Fruit fly (Drosophila melanogaster) whole organism, embryonic: ENCODE data around the gene Pdhb.

Experiments
- Adf1 ChIP-seq: fragments of 200-800 bp; sonication (Bioruptor generic); IDR thresholded peaks from 2 replicates; pipeline ENCODE4 v1.3.6; 2022; ENCODE audit warnings: missing biosample characterization, missing genetic modification characterization
- BEAF-32 ChIP-seq: fragments of 200-800 bp; sonication (Bioruptor generic); optimal IDR thresholded peaks from 3 replicates; lab custom pipeline; 2017; ENCODE audit warnings: missing biosample characterization, missing genetic modification characterization, mild to moderate bottlenecking, moderate library complexity, missing genetic modification reagents
- CG11247 ChIP-seq: fragments of 200-800 bp; sonication (Bioruptor generic); IDR thresholded peaks from 2 replicates; pipeline ENCODE4 v1.3.6; 2022; ENCODE audit warnings: missing biosample characterization, missing genetic modification characterization
- CG12155 ChIP-seq: fragments of 200-800 bp; sonication (Bioruptor generic); optimal IDR thresholded peaks from 3 replicates; lab custom pipeline; 2016; ENCODE audit warnings: missing biosample characterization, missing genetic modification characterization
- CG13424 ChIP-seq: fragments of 200-800 bp; sonication (Bioruptor generic); optimal IDR thresholded peaks from 2 replicates; lab custom pipeline; 2019; ENCODE audit warnings: missing biosample characterization, mild to moderate bottlenecking, missing genetic modification characterization, moderate library complexity
- CG15011 ChIP-seq: fragments of 200-800 bp; sonication (Bioruptor generic); optimal IDR thresholded peaks from 3 replicates; lab custom pipeline; 2018; ENCODE audit warnings: missing biosample characterization, mild to moderate bottlenecking, missing genetic modification characterization
- CG15073 ChIP-seq: fragments of 200-800 bp; sonication (Bioruptor generic); optimal IDR thresholded peaks from 2 replicates; lab custom pipeline; 2016; ENCODE audit warnings: missing biosample characterization, missing genetic modification characterization
- CG15479 ChIP-seq: fragments of 200-800 bp; sonication (Bioruptor generic); optimal IDR thresholded peaks from 3 replicates; lab custom pipeline; 2019; ENCODE audit warnings: missing biosample characterization, mild to moderate bottlenecking, missing genetic modification characterization, moderate library complexity
- CG18599 ChIP-seq: fragments of 200-800 bp; sonication (Bioruptor generic); optimal IDR thresholded peaks from 3 replicates; lab custom pipeline; 2017; ENCODE audit warnings: missing biosample characterization, missing genetic modification characterization, mild to moderate bottlenecking, moderate library complexity, missing genetic modification reagents
- CG32767 ChIP-seq: fragments of 200-800 bp; sonication (Bioruptor generic); IDR thresholded peaks from 2 replicates; pipeline ENCODE4 v1.3.6; 2022; ENCODE audit warnings: missing biosample characterization, missing genetic modification characterization
- CG34224 ChIP-seq: fragments of 200-800 bp; sonication (Bioruptor generic); IDR thresholded peaks from 3 replicates; pipeline ENCODE4 v1.3.6; 2022; ENCODE audit warnings: missing biosample characterization, missing genetic modification characterization; ENCODE audit not compliant: partially characterized antibody
- CG34422 ChIP-seq: fragments of 200-800 bp; sonication (Bioruptor generic); IDR thresholded peaks from 3 replicates; pipeline ENCODE4 v1.3.6; 2022; ENCODE audit warnings: missing biosample characterization, missing genetic modification characterization
- CG4424 ChIP-seq: fragments of 200-800 bp; sonication (Bioruptor generic); optimal IDR thresholded peaks from 3 replicates; lab custom pipeline; 2016; ENCODE audit warnings: missing biosample characterization, missing genetic modification characterization
- CG7963 ChIP-seq: fragments of 200-800 bp; sonication (Bioruptor generic); IDR thresholded peaks from 3 replicates; pipeline ENCODE4 v1.3.6; 2022; ENCODE audit warnings: missing biosample characterization, missing genetic modification characterization; ENCODE audit not compliant: partially characterized antibody
- CTCF ChIP-seq: fragments of 200-800 bp; sonication (Bioruptor generic); optimal IDR thresholded peaks from 2 replicates; lab custom pipeline; 2017; ENCODE audit warnings: missing biosample characterization, mild to moderate bottlenecking, missing genetic modification characterization, moderate library complexity
- CrebB ChIP-seq: fragments of 200-800 bp; sonication (Bioruptor generic); optimal IDR thresholded peaks from 3 replicates; lab custom pipeline; 2018; ENCODE audit warnings: missing biosample characterization, mild to moderate bottlenecking, missing genetic modification characterization
- D19B ChIP-seq: fragments of 200-800 bp; sonication (Bioruptor generic); optimal IDR thresholded peaks from 2 replicates; lab custom pipeline; 2017; ENCODE audit warnings: missing biosample characterization, mild to moderate bottlenecking, missing genetic modification characterization
- Doc2 ChIP-seq: fragments of 200-800 bp; sonication (Bioruptor generic); IDR thresholded peaks from 2 replicates; pipeline ENCODE4 v1.3.6; 2022; ENCODE audit warnings: missing biosample characterization, missing genetic modification characterization
- Ets97D ChIP-seq: fragments of 200-800 bp; sonication (Bioruptor generic); optimal IDR thresholded peaks from 3 replicates; lab custom pipeline; 2016; ENCODE audit warnings: missing biosample characterization, missing genetic modification characterization
- HLH54F ChIP-seq: fragments of 200-800 bp; sonication (Bioruptor generic); optimal IDR thresholded peaks from 3 replicates; lab custom pipeline; 2016; ENCODE audit warnings: missing biosample characterization, missing genetic modification characterization
- HLHmδ ChIP-seq: fragments of 200-800 bp; sonication (Bioruptor generic); optimal IDR thresholded peaks from 2 replicates; lab custom pipeline; 2018; ENCODE audit warnings: missing biosample characterization, mild to moderate bottlenecking, missing genetic modification characterization, moderate library complexity
- Hr78 ChIP-seq, 2 experiments: fragments of 200-800 bp in 1 of 2; fragments of >200 bp in 1 of 2; sonication (Bioruptor generic) in 1 of 2; optimal IDR thresholded peaks; 2 replicates each; lab custom pipeline; 2017 to 2019; ENCODE audit warnings: missing biosample characterization in 2 of 2, missing genetic modification characterization in 2 of 2, mild to moderate bottlenecking in 1 of 2, moderate library complexity in 1 of 2
- Neu2 ChIP-seq: fragments of 200-800 bp; sonication (Bioruptor generic); optimal IDR thresholded peaks from 3 replicates; lab custom pipeline; 2016; ENCODE audit warnings: missing biosample characterization, missing genetic modification characterization, borderline replicate concordance
- Ravus ChIP-seq: fragments of 200-800 bp; sonication (Bioruptor generic); IDR thresholded peaks from 2 replicates; pipeline ENCODE4 v1.3.6; 2022; ENCODE audit warnings: missing biosample characterization, missing genetic modification characterization
- Sox100B ChIP-seq: fragments of 200-800 bp; sonication (Bioruptor generic); optimal IDR thresholded peaks from 3 replicates; lab custom pipeline; 2018; ENCODE audit warnings: missing biosample characterization, mild to moderate bottlenecking, missing genetic modification characterization
- Trl ChIP-seq, 3 experiments: fragments of >200 bp in 2 of 3; fragments of 200-800 bp in 1 of 3; sonication (Bioruptor generic) in 1 of 3; optimal IDR thresholded peaks; 2 replicates in 1 of 3; 3 replicates in 2 of 3; lab custom pipeline; 2016 to 2017; ENCODE audit warnings: missing biosample characterization in 1 of 3, missing genetic modification characterization in 1 of 3
- YL-1 ChIP-seq: fragments of 200-800 bp; sonication (Bioruptor generic); optimal IDR thresholded peaks from 3 replicates; lab custom pipeline; 2017; ENCODE audit warnings: missing biosample characterization, mild to moderate bottlenecking, missing genetic modification characterization
- abd-A ChIP-seq: fragments of 200-800 bp; sonication (Bioruptor generic); optimal IDR thresholded peaks from 3 replicates; lab custom pipeline; 2019; ENCODE audit warnings: missing biosample characterization, mild to moderate bottlenecking, missing genetic modification characterization, moderate library complexity
- chm ChIP-seq: fragments of 200-800 bp; sonication (Bioruptor generic); IDR thresholded peaks from 2 replicates; pipeline ENCODE4 v1.3.6; 2022; ENCODE audit warnings: missing biosample characterization, missing genetic modification characterization
- corto ChIP-seq: fragments of 200-800 bp; sonication (Bioruptor generic); optimal IDR thresholded peaks from 2 replicates; lab custom pipeline; 2016; ENCODE audit warnings: missing biosample characterization, mild to moderate bottlenecking, missing genetic modification characterization, moderate library complexity
- en ChIP-seq: fragments of 200-800 bp; sonication (Bioruptor generic); optimal IDR thresholded peaks from 2 replicates; lab custom pipeline; 2016; ENCODE audit warnings: missing biosample characterization, missing genetic modification characterization
- fd102C ChIP-seq: fragments of 200-800 bp; sonication (Bioruptor generic); optimal IDR thresholded peaks from 2 replicates; lab custom pipeline; 2018; ENCODE audit warnings: missing biosample characterization, mild to moderate bottlenecking, missing genetic modification characterization, moderate library complexity
- fru ChIP-seq: fragments of >200 bp; optimal IDR thresholded peaks from 2 replicates; lab custom pipeline; 2017
- klu ChIP-seq: fragments of 200-800 bp; sonication (Bioruptor generic); IDR thresholded peaks from 2 replicates; pipeline ENCODE4 v1.3.6; 2022; ENCODE audit warnings: missing biosample characterization, missing genetic modification characterization
- lmd ChIP-seq: fragments of 200-800 bp; sonication (Bioruptor generic); IDR thresholded peaks from 2 replicates; pipeline ENCODE4 v1.3.6; 2022; ENCODE audit warnings: missing biosample characterization, missing genetic modification characterization
- lola ChIP-seq, 3 experiments: fragments of >200 bp in 2 of 3; fragments of 200-800 bp in 1 of 3; sonication (Bioruptor generic) in 1 of 3; optimal IDR thresholded peaks; 2 replicates each; lab custom pipeline; 2017 to 2019; ENCODE audit warnings: missing biosample characterization in 3 of 3, missing genetic modification characterization in 3 of 3, mild to moderate bottlenecking in 1 of 3, moderate library complexity in 1 of 3
- nmo ChIP-seq: fragments of 200-800 bp; sonication (Bioruptor generic); optimal IDR thresholded peaks from 2 replicates; lab custom pipeline; 2018; ENCODE audit warnings: missing biosample characterization, mild to moderate bottlenecking, missing genetic modification characterization, moderate library complexity
- pan ChIP-seq, 4 experiments: fragments of >200 bp in 3 of 4; fragments of 200-800 bp in 1 of 4; sonication (Bioruptor generic) in 1 of 4; optimal IDR thresholded peaks in 3 of 4; IDR thresholded peaks in 1 of 4; 2 replicates each; pipeline versions ENCODE4 v1.3.6 to Lab custom; 2017 to 2022; ENCODE audit warnings: missing biosample characterization in 2 of 4, missing genetic modification characterization in 2 of 4, mixed read lengths in 1 of 4
- pho ChIP-seq: fragments of 200-800 bp; sonication (Bioruptor generic); optimal IDR thresholded peaks from 2 replicates; lab custom pipeline; 2016; ENCODE audit warnings: missing biosample characterization, missing genetic modification characterization
- pros ChIP-seq: fragments of 200-800 bp; sonication (Bioruptor generic); optimal IDR thresholded peaks from 3 replicates; lab custom pipeline; 2019; ENCODE audit warnings: missing biosample characterization, mild to moderate bottlenecking, missing genetic modification characterization, moderate library complexity
- pzg ChIP-seq: fragments of 200-800 bp; sonication (Bioruptor generic); optimal IDR thresholded peaks from 3 replicates; lab custom pipeline; 2018; ENCODE audit warnings: missing biosample characterization, mild to moderate bottlenecking, missing genetic modification characterization, moderate library complexity
- sc ChIP-seq, 3 experiments: fragments of >200 bp in 2 of 3; fragments of 200-800 bp in 1 of 3; sonication (Bioruptor generic) in 1 of 3; optimal IDR thresholded peaks; 2 replicates in 2 of 3; 3 replicates in 1 of 3; lab custom pipeline; 2017; ENCODE audit warnings: mild to moderate bottlenecking in 1 of 3, missing biosample characterization in 1 of 3, missing genetic modification characterization in 1 of 3, missing genetic modification reagents in 1 of 3
- sisA ChIP-seq: fragments of 200-800 bp; sonication (Bioruptor generic); IDR thresholded peaks from 2 replicates; pipeline ENCODE4 v1.3.6; 2022; ENCODE audit warnings: missing biosample characterization, missing genetic modification characterization
- stwl ChIP-seq: fragments of 200-800 bp; sonication (Bioruptor generic); optimal IDR thresholded peaks from 3 replicates; lab custom pipeline; 2018; ENCODE audit warnings: missing biosample characterization, mild to moderate bottlenecking, missing genetic modification characterization, moderate library complexity
- toy ChIP-seq: fragments of 200-800 bp; sonication (Bioruptor generic); IDR thresholded peaks from 2 replicates; pipeline ENCODE4 v1.3.6; 2022; ENCODE audit warnings: missing biosample characterization, missing genetic modification characterization
- vnd ChIP-seq: fragments of 200-800 bp; sonication (Bioruptor generic); IDR thresholded peaks from 3 replicates; pipeline ENCODE4 v1.3.6; 2022; ENCODE audit warnings: missing biosample characterization, missing genetic modification characterization; ENCODE audit not compliant: partially characterized antibody
- vvl ChIP-seq: fragments of 200-800 bp; sonication (Bioruptor generic); IDR thresholded peaks from 2 replicates; pipeline ENCODE4 v1.3.6; 2022; ENCODE audit warnings: missing biosample characterization, missing genetic modification characterization
- zfh2 ChIP-seq: fragments of 200-800 bp; sonication (Bioruptor generic); optimal IDR thresholded peaks from 2 replicates; lab custom pipeline; 2016; ENCODE audit warnings: missing biosample characterization, missing genetic modification characterization

Pdhb gene

dm6 chr3R:29130902-29131621 lies 18.2 kb downstream of the Pdhb start, which contains the start of the genes dgt6 and Vha100-1 (continued):
- no peak for TF ChIP-seq Neu2
- TF ChIP-seq vvl (GFP tag; lab: Robert Waterston, UW), result peak; percentile 52; the same call in 1 of the 2 replicates
- TF ChIP-seq toy (GFP tag; lab: Robert Waterston, UW), result no peak
- peak; percentile 39 for TF ChIP-seq YL-1 (GFP tag; lab: Kevin White, UChicago)
- no peak for TF ChIP-seq corto (GFP tag; lab: Kevin White, UChicago)
- TF ChIP-seq pzg (GFP tag; lab: Kevin White, UChicago), result peak; percentile 77
- TF ChIP-seq stwl (tag; lab: Kevin White, UChicago), result peak; percentile 82
- peak; percentile 65 for TF ChIP-seq nmo (GFP tag; lab: Kevin White, UChicago)
- no peak for TF ChIP-seq Ravus (GFP tag; lab: Robert Waterston, UW)
- TF ChIP-seq CG7963 (GFP tag; lab: Robert Waterston, UW), result no peak
- no peak for TF ChIP-seq zfh2
- no peak for TF ChIP-seq Doc2 (GFP tag; lab: Robert Waterston, UW)
- no peak for TF ChIP-seq abd-A (tag; lab: Kevin White, UChicago)
- TF ChIP-seq pros (GFP tag; lab: Kevin White, UChicago), result no peak
- TF ChIP-seq Hr78 (GFP tag; optimal IDR thresholded peaks at IDR 0.05; lab: Kevin White, UChicago), result no peak
- TF ChIP-seq CG34422 (GFP tag; lab: Robert Waterston, UW), result 0 out of 3 replicates have a peak, but pooled peaks have one; percentile 28
- no peak for TF ChIP-seq Sox100B (GFP tag; lab: Kevin White, UChicago)
- no peak for TF ChIP-seq Ets97D (GFP tag; lab: Kevin White, UChicago)
- TF ChIP-seq Adf1, result no peak
- no peak for TF ChIP-seq CG11247 (GFP tag; lab: Robert Waterston, UW)
- peak; percentile 21 for TF ChIP-seq CG13424 (tag; lab: Kevin White, UChicago)
- no peak for TF ChIP-seq CG15479 (GFP tag; lab: Kevin White, UChicago)
- TF ChIP-seq pan (optimal IDR thresholded peaks at IDR 0.05; lab: Kevin White, UChicago), result no peak
- TF ChIP-seq pan (GFP tag; optimal IDR thresholded peaks at IDR 0.05 in 1 of 2, IDR thresholded peaks at IDR 0.05 in 1 of 2), result peak in 1 of 2 experiments; percentile 55
- TF ChIP-seq BEAF-32, result peak; percentile 38
- no peak for TF ChIP-seq fru (lab: Kevin White, UChicago)
- peak in 1 of 3 experiments; percentile 26 for TF ChIP-seq lola (GFP tag; optimal IDR thresholded peaks at IDR 0.05; lab: Kevin White, UChicago)
- TF ChIP-seq vnd (GFP tag; lab: Robert Waterston, UW), result no peak
- peak; percentile 47 for TF ChIP-seq CG4424 (GFP tag; lab: Kevin White, UChicago)
- TF ChIP-seq CrebB, result no peak
- no peak for TF ChIP-seq klu (GFP tag; lab: Robert Waterston, UW)
- TF ChIP-seq sc (optimal IDR thresholded peaks at IDR 0.05; lab: Kevin White, UChicago), result no peak
- no peak for TF ChIP-seq sc (GFP tag; optimal IDR thresholded peaks at IDR 0.05; lab: Kevin White, UChicago)
- no peak for TF ChIP-seq CG32767 (GFP tag; lab: Robert Waterston, UW)
- no peak for TF ChIP-seq en (GFP tag; lab: Kevin White, UChicago)
- TF ChIP-seq CTCF (GFP tag; lab: Kevin White, UChicago), result peak; percentile 61
- no peak for TF ChIP-seq lmd (GFP tag; lab: Robert Waterston, UW)
- TF ChIP-seq CG34224 (GFP tag; lab: Robert Waterston, UW), result no peak
- no peak for TF ChIP-seq D19B (GFP tag; lab: Kevin White, UChicago)
- TF ChIP-seq chm (GFP tag; lab: Robert Waterston, UW), result no peak
- TF ChIP-seq CG15073 (GFP tag; lab: Kevin White, UChicago), result no peak
- no peak for TF ChIP-seq pho (GFP tag; lab: Kevin White, UChicago)
- no peak for TF ChIP-seq Trl (optimal IDR thresholded peaks at IDR 0.05; lab: Kevin White, UChicago)
- TF ChIP-seq Trl (GFP tag; optimal IDR thresholded peaks at IDR 0.05; lab: Kevin White, UChicago), result no peak
- TF ChIP-seq fd102C (GFP tag; lab: Kevin White, UChicago), result no peak
- TF ChIP-seq CG15011 (GFP tag; lab: Kevin White, UChicago), result no peak
- TF ChIP-seq CG12155 (GFP tag; lab: Kevin White, UChicago), result peak; percentile 24
- no peak for TF ChIP-seq HLHmδ (GFP tag; lab: Kevin White, UChicago)
- no peak for TF ChIP-seq CG18599 (GFP tag; lab: Kevin White, UChicago)
- no peak for TF ChIP-seq sisA (GFP tag; lab: Robert Waterston, UW)
- no peak for TF ChIP-seq HLH54F (GFP tag; lab: Kevin White, UChicago)
